Fruit fly (Drosophila melanogaster) whole organism, embryonic: ENCODE data around the gene CG46307.
A peak's percentile ranks its signal among the peaks of the same experiment; 100 is the strongest.

Experiments
- Atf6 ChIP-seq: fragments of 200-800 bp; sonication (Bioruptor generic); IDR thresholded peaks from 2 replicates; pipeline ENCODE4 v1.3.6; 2022; ENCODE audit warnings: missing biosample characterization, missing genetic modification characterization
- Bdp1 ChIP-seq: fragments of 200-800 bp; sonication (Bioruptor generic); optimal IDR thresholded peaks from 3 replicates; lab custom pipeline; 2016; ENCODE audit warnings: missing biosample characterization, missing genetic modification characterization
- CG10209 ChIP-seq: fragments of 200-800 bp; sonication (Bioruptor generic); optimal IDR thresholded peaks from 3 replicates; lab custom pipeline; 2017; ENCODE audit warnings: missing biosample characterization, mild to moderate bottlenecking, missing genetic modification characterization, missing genetic modification reagents
- CG11696 ChIP-seq: fragments of 200-800 bp; sonication (Bioruptor generic); IDR thresholded peaks from 2 replicates; pipeline ENCODE4 v1.3.6; 2022; ENCODE audit warnings: missing biosample characterization, missing genetic modification characterization
- CG12071 ChIP-seq: fragments of 200-800 bp; sonication (Bioruptor generic); optimal IDR thresholded peaks from 3 replicates; lab custom pipeline; 2018; ENCODE audit warnings: missing biosample characterization, mild to moderate bottlenecking, missing genetic modification characterization
- CG12104 ChIP-seq: fragments of 200-800 bp; sonication (Bioruptor generic); optimal IDR thresholded peaks from 3 replicates; lab custom pipeline; 2016; ENCODE audit warnings: missing biosample characterization, missing genetic modification characterization
- CG12744 ChIP-seq: fragments of 200-800 bp; sonication (Bioruptor generic); optimal IDR thresholded peaks from 2 replicates; lab custom pipeline; 2016; ENCODE audit warnings: missing biosample characterization, missing genetic modification characterization
- CG13296 ChIP-seq: fragments of 200-800 bp; sonication (Bioruptor generic); optimal IDR thresholded peaks from 3 replicates; lab custom pipeline; 2018; ENCODE audit warnings: missing biosample characterization, mild to moderate bottlenecking, missing genetic modification characterization
- CG14441 ChIP-seq: fragments of 200-800 bp; sonication (Bioruptor generic); IDR thresholded peaks from 2 replicates; pipeline ENCODE4 v1.3.6; 2022; ENCODE audit warnings: missing biosample characterization, missing genetic modification characterization
- CG14710 ChIP-seq: fragments of 200-800 bp; sonication (Bioruptor generic); optimal IDR thresholded peaks from 3 replicates; lab custom pipeline; 2019; ENCODE audit warnings: missing biosample characterization, mild to moderate bottlenecking, missing genetic modification characterization, moderate library complexity
- CG2120 ChIP-seq: fragments of 200-800 bp; sonication (Bioruptor generic); optimal IDR thresholded peaks from 3 replicates; lab custom pipeline; 2016; ENCODE audit warnings: missing biosample characterization, missing genetic modification characterization
- CG31224 ChIP-seq: fragments of 200-800 bp; sonication (Bioruptor generic); IDR thresholded peaks from 2 replicates; pipeline ENCODE4 v1.3.6; 2022; ENCODE audit warnings: missing biosample characterization, missing genetic modification characterization
- CG32767 ChIP-seq: fragments of 200-800 bp; sonication (Bioruptor generic); IDR thresholded peaks from 2 replicates; pipeline ENCODE4 v1.3.6; 2022; ENCODE audit warnings: missing biosample characterization, missing genetic modification characterization
- CG3726 ChIP-seq: fragments of 200-800 bp; sonication (Bioruptor generic); IDR thresholded peaks from 3 replicates; pipeline ENCODE4, ENCODE4 v1.3.6; 2022; ENCODE audit warnings: missing biosample characterization, missing genetic modification characterization
- CG4707 ChIP-seq: fragments of 200-800 bp; sonication (Bioruptor generic); optimal IDR thresholded peaks from 2 replicates; lab custom pipeline; 2018; ENCODE audit warnings: missing biosample characterization, mild to moderate bottlenecking, missing genetic modification characterization, moderate library complexity
- CG4730 ChIP-seq: fragments of 200-800 bp; sonication (Bioruptor generic); IDR thresholded peaks from 2 replicates; pipeline ENCODE4 v1.3.6; 2022; ENCODE audit warnings: missing biosample characterization, missing genetic modification characterization
- CG6813 ChIP-seq: fragments of 200-800 bp; sonication (Bioruptor generic); optimal IDR thresholded peaks from 2 replicates; lab custom pipeline; 2017; ENCODE audit warnings: missing biosample characterization, missing genetic modification characterization, mild to moderate bottlenecking, moderate library complexity, missing genetic modification reagents
- CG6854 ChIP-seq: fragments of 200-800 bp; sonication (Bioruptor generic); optimal IDR thresholded peaks from 3 replicates; lab custom pipeline; 2017; ENCODE audit warnings: missing biosample characterization, mild to moderate bottlenecking, missing genetic modification characterization
- CG7372 ChIP-seq: fragments of 200-800 bp; sonication (Bioruptor generic); IDR thresholded peaks from 2 replicates; pipeline ENCODE4 v1.3.6; 2022; ENCODE audit warnings: missing biosample characterization, missing genetic modification characterization
- CG7556 ChIP-seq: fragments of 200-800 bp; sonication (Bioruptor generic); optimal IDR thresholded peaks from 2 replicates; lab custom pipeline; 2017; ENCODE audit warnings: missing biosample characterization, mild to moderate bottlenecking, missing genetic modification characterization
- CG9437 ChIP-seq: fragments of 200-800 bp; sonication (Bioruptor generic); optimal IDR thresholded peaks from 2 replicates; lab custom pipeline; 2018; ENCODE audit warnings: missing biosample characterization, mild to moderate bottlenecking, missing genetic modification characterization
- CG9876 ChIP-seq: fragments of 200-800 bp; sonication (Bioruptor generic); optimal IDR thresholded peaks from 2 replicates; lab custom pipeline; 2016; ENCODE audit warnings: missing biosample characterization, missing genetic modification characterization
- Dip3 ChIP-seq: fragments of 200-800 bp; sonication (Bioruptor generic); optimal IDR thresholded peaks from 3 replicates; lab custom pipeline; 2016; ENCODE audit warnings: missing biosample characterization, missing genetic modification characterization
- Dp ChIP-seq: fragments of 200-800 bp; sonication (Bioruptor generic); optimal IDR thresholded peaks from 2 replicates; lab custom pipeline; 2018; ENCODE audit warnings: missing biosample characterization, mild to moderate bottlenecking, missing genetic modification characterization, moderate library complexity
- GATAe ChIP-seq: fragments of 200-800 bp; sonication (Bioruptor generic); conservative IDR thresholded peaks from 2 replicates; pipeline ENCODE4 v1.3.6; 2022; ENCODE audit warnings: missing biosample characterization, missing genetic modification characterization
- Gsc ChIP-seq: fragments of 200-800 bp; sonication (Bioruptor generic); IDR thresholded peaks from 2 replicates; pipeline ENCODE4 v1.3.6; 2022; ENCODE audit warnings: missing biosample characterization, missing genetic modification characterization
- HLH3B ChIP-seq: fragments of 200-800 bp; sonication (Bioruptor generic); IDR thresholded peaks from 2 replicates; pipeline ENCODE4 v1.3.6; 2022; ENCODE audit warnings: missing biosample characterization, missing genetic modification characterization
- HLHmδ ChIP-seq: fragments of 200-800 bp; sonication (Bioruptor generic); optimal IDR thresholded peaks from 2 replicates; lab custom pipeline; 2018; ENCODE audit warnings: missing biosample characterization, mild to moderate bottlenecking, missing genetic modification characterization, moderate library complexity
- Hmr ChIP-seq: fragments of 200-800 bp; sonication (Bioruptor generic); optimal IDR thresholded peaks from 3 replicates; lab custom pipeline; 2017; ENCODE audit warnings: mild to moderate bottlenecking, missing biosample characterization, missing genetic modification reagents, missing genetic modification characterization
- Lim3 ChIP-seq: fragments of 200-800 bp; sonication (Bioruptor generic); IDR thresholded peaks from 2 replicates; pipeline ENCODE4 v1.3.6; 2022; ENCODE audit warnings: missing biosample characterization, missing genetic modification characterization
- bcd ChIP-seq: fragments of 200-800 bp; sonication (Bioruptor generic); optimal IDR thresholded peaks from 2 replicates; lab custom pipeline; 2017; ENCODE audit warnings: missing biosample characterization, mild to moderate bottlenecking, missing genetic modification characterization
- bigmax ChIP-seq: fragments of 200-800 bp; sonication (Bioruptor generic); optimal IDR thresholded peaks from 2 replicates; lab custom pipeline; 2018; ENCODE audit warnings: missing biosample characterization, mild to moderate bottlenecking, missing genetic modification characterization
- btn ChIP-seq: fragments of 200-800 bp; sonication (Bioruptor generic); optimal IDR thresholded peaks from 2 replicates; lab custom pipeline; 2016; ENCODE audit warnings: missing biosample characterization, missing genetic modification characterization
- ci ChIP-seq: fragments of 200-800 bp; sonication (Bioruptor generic); IDR thresholded peaks from 3 replicates; pipeline ENCODE4 v1.3.6; 2022; ENCODE audit warnings: missing biosample characterization, missing genetic modification characterization
- dan ChIP-seq: fragments of 200-800 bp; sonication (Bioruptor generic); IDR thresholded peaks from 2 replicates; pipeline ENCODE4 v1.3.6; 2022; ENCODE audit warnings: missing biosample characterization, missing genetic modification characterization
- dati ChIP-seq: fragments of 200-800 bp; sonication (Bioruptor generic); IDR thresholded peaks from 2 replicates; pipeline ENCODE4 v1.3.6; 2022; ENCODE audit warnings: missing biosample characterization, missing genetic modification characterization
- h ChIP-seq: fragments of >200 bp; optimal IDR thresholded peaks from 2 replicates; lab custom pipeline; 2017
- her ChIP-seq: fragments of 200-800 bp; sonication (Bioruptor generic); optimal IDR thresholded peaks from 2 replicates; lab custom pipeline; 2016; ENCODE audit warnings: missing biosample characterization, missing genetic modification characterization
- kay ChIP-seq: fragments of 200-800 bp; sonication (Bioruptor generic); optimal IDR thresholded peaks from 2 replicates; lab custom pipeline; 2016; ENCODE audit warnings: missing biosample characterization, missing genetic modification characterization
- ken ChIP-seq: fragments of 200-800 bp; sonication (Bioruptor generic); IDR thresholded peaks from 3 replicates; pipeline ENCODE4 v1.3.6; 2022; ENCODE audit warnings: missing biosample characterization, missing genetic modification characterization
- maf-S ChIP-seq: fragments of 200-800 bp; sonication (Bioruptor generic); optimal IDR thresholded peaks from 2 replicates; lab custom pipeline; 2016; ENCODE audit warnings: missing biosample characterization, missing genetic modification characterization
- mirr ChIP-seq: fragments of 200-800 bp; sonication (Bioruptor generic); optimal IDR thresholded peaks from 3 replicates; lab custom pipeline; 2018; ENCODE audit warnings: missing biosample characterization, mild to moderate bottlenecking, missing genetic modification characterization
- nerfin-1 ChIP-seq: fragments of 200-800 bp; sonication (Bioruptor generic); optimal IDR thresholded peaks from 3 replicates; lab custom pipeline; 2019; ENCODE audit warnings: missing biosample characterization, mild to moderate bottlenecking, missing genetic modification characterization, moderate library complexity
- nmo ChIP-seq: fragments of 200-800 bp; sonication (Bioruptor generic); optimal IDR thresholded peaks from 2 replicates; lab custom pipeline; 2018; ENCODE audit warnings: missing biosample characterization, mild to moderate bottlenecking, missing genetic modification characterization, moderate library complexity
- onecut ChIP-seq: fragments of 200-800 bp; sonication (Bioruptor generic); IDR thresholded peaks from 2 replicates; pipeline ENCODE4 v1.3.6; 2022; ENCODE audit warnings: missing biosample characterization, missing genetic modification characterization
- pum ChIP-seq: fragments of 200-800 bp; sonication (Bioruptor generic); optimal IDR thresholded peaks from 2 replicates; lab custom pipeline; 2016; ENCODE audit warnings: missing biosample characterization, missing genetic modification characterization
- ro ChIP-seq: fragments of 200-800 bp; sonication (Bioruptor generic); IDR thresholded peaks from 2 replicates; pipeline ENCODE4 v1.3.6; 2022; ENCODE audit warnings: missing biosample characterization, missing genetic modification characterization
- salm ChIP-seq: fragments of 200-800 bp; sonication (Bioruptor generic); optimal IDR thresholded peaks from 2 replicates; lab custom pipeline; 2018; ENCODE audit warnings: missing biosample characterization, mild to moderate bottlenecking, missing genetic modification characterization
- shn ChIP-seq: fragments of 200-800 bp; sonication (Bioruptor generic); optimal IDR thresholded peaks from 3 replicates; lab custom pipeline; 2016; ENCODE audit warnings: missing biosample characterization, missing genetic modification characterization
- trh ChIP-seq: fragments of 200-800 bp; sonication (Bioruptor generic); optimal IDR thresholded peaks from 2 replicates; lab custom pipeline; 2016; ENCODE audit warnings: missing biosample characterization, missing genetic modification characterization
- twi ChIP-seq: fragments of 200-800 bp; optimal IDR thresholded peaks from 2 replicates; lab custom pipeline; 2019; ENCODE audit warnings: missing biosample characterization, mild to moderate bottlenecking, missing genetic modification characterization, moderate library complexity
- zen ChIP-seq: fragments of 200-800 bp; sonication (Bioruptor generic); optimal IDR thresholded peaks from 3 replicates; lab custom pipeline; 2018; ENCODE audit warnings: missing biosample characterization, mild to moderate bottlenecking, missing genetic modification characterization, moderate library complexity

The CG46307 gene

dm6 chr2L:21158554-21158953, 54.2 kb downstream of the CG46307 start, which contains the start of the genes Coq3 and Pld3 (continued):
- peak; percentile 64 for TF ChIP-seq Atf6 (GFP tag; lab: Robert Waterston, UW)
- peak; percentile 60; the same call in 1 of the 2 replicates for TF ChIP-seq CG31224 (GFP tag; lab: Robert Waterston, UW)
- TF ChIP-seq CG7372 (GFP tag; lab: Robert Waterston, UW), result 0 out of 2 replicates have a peak, but pooled peaks have one; percentile 28
- peak; percentile 64 for TF ChIP-seq CG12071 (GFP tag; lab: Kevin White, UChicago)
- TF ChIP-seq ken, result peak; percentile 61; the same call in 2 of the 3 replicates
- TF ChIP-seq zen, result peak; percentile 72
- TF ChIP-seq CG12744 (GFP tag; lab: Kevin White, UChicago), result peak; percentile 63
- no peak for TF ChIP-seq btn (GFP tag; lab: Kevin White, UChicago)
- TF ChIP-seq Bdp1 (GFP tag; lab: Kevin White, UChicago), result peak; percentile 55
- peak; percentile 68 for TF ChIP-seq CG6813 (GFP tag; lab: Kevin White, UChicago)
- TF ChIP-seq Hmr (GFP tag; lab: Kevin White, UChicago), result peak; percentile 89
- peak; percentile 69 for TF ChIP-seq maf-S (GFP tag; lab: Kevin White, UChicago)
- peak; percentile 61 for TF ChIP-seq onecut
- peak; percentile 91 for TF ChIP-seq CG2120
- no peak for TF ChIP-seq Lim3 (GFP tag; lab: Robert Waterston, UW)
- TF ChIP-seq shn (GFP tag; lab: Kevin White, UChicago), result peak; percentile 42
- TF ChIP-seq mirr (GFP tag; lab: Kevin White, UChicago), result peak; percentile 49
- peak; percentile 66 for TF ChIP-seq kay (GFP tag; lab: Kevin White, UChicago)
- peak; percentile 87 for TF ChIP-seq ci (GFP tag; lab: Robert Waterston, UW)
- TF ChIP-seq CG32767, result peak; percentile 58; the same call in 1 of the 2 replicates
- TF ChIP-seq CG4707, result peak; percentile 61
- TF ChIP-seq CG9876 (GFP tag; lab: Kevin White, UChicago), result peak; percentile 1
- TF ChIP-seq her (GFP tag; lab: Kevin White, UChicago), result peak; percentile 67
- TF ChIP-seq salm (tag; lab: Kevin White, UChicago), result peak; percentile 50
- TF ChIP-seq CG14441, result peak; percentile 76
- TF ChIP-seq ro (GFP tag; lab: Robert Waterston, UW), result no peak
- TF ChIP-seq Dip3 (GFP tag; lab: Kevin White, UChicago), result peak; percentile 72
- peak; percentile 71 for TF ChIP-seq dati (GFP tag; lab: Robert Waterston, UW)
- TF ChIP-seq bcd (GFP tag; lab: Kevin White, UChicago), result peak; percentile 80
- TF ChIP-seq Gsc (GFP tag; lab: Robert Waterston, UW), result no peak
- peak; percentile 83 for TF ChIP-seq CG13296
- no peak for TF ChIP-seq HLHmδ (GFP tag; lab: Kevin White, UChicago)
- peak; percentile 81 for TF ChIP-seq CG7556 (GFP tag; lab: Kevin White, UChicago)
- TF ChIP-seq CG10209, result peak; percentile 81
- TF ChIP-seq trh (GFP tag; lab: Kevin White, UChicago), result peak; percentile 19
- no peak for TF ChIP-seq h
- TF ChIP-seq CG9437 (GFP tag; lab: Kevin White, UChicago), result peak; percentile 59
- TF ChIP-seq pum, result peak; percentile 54
- TF ChIP-seq CG12104 (GFP tag; lab: Kevin White, UChicago), result peak; percentile 54
- TF ChIP-seq dan (GFP tag; lab: Robert Waterston, UW), result no peak
- peak; percentile 77 for TF ChIP-seq CG14710 (tag; lab: Kevin White, UChicago)
- TF ChIP-seq nmo, result peak; percentile 80
- TF ChIP-seq HLH3B (GFP tag; lab: Robert Waterston, UW), result peak; percentile 72
- peak; percentile 57 for TF ChIP-seq twi (tag; lab: Kevin White, UChicago)
- TF ChIP-seq CG6854 (GFP tag; lab: Kevin White, UChicago), result peak; percentile 55
- TF ChIP-seq GATAe (GFP tag; lab: Robert Waterston, UW), result no peak
- no peak for TF ChIP-seq Dp (GFP tag; lab: Kevin White, UChicago)
- peak; percentile 61 for TF ChIP-seq bigmax (GFP tag; lab: Kevin White, UChicago)
- peak; percentile 66; the same call in 1 of the 2 replicates for TF ChIP-seq CG11696 (GFP tag; lab: Robert Waterston, UW)
- peak; percentile 55; the same call in 1 of the 2 replicates for TF ChIP-seq CG4730 (GFP tag; lab: Robert Waterston, UW)
- TF ChIP-seq nerfin-1 (tag; lab: Kevin White, UChicago), result peak; percentile 67
- 0 out of 3 replicates have a peak, but pooled peaks have one; percentile 57 for TF ChIP-seq CG3726 (GFP tag; lab: Robert Waterston, UW)
